Worm (Caenorhabditis elegans) whole organism, L2 larva: Measurements from ENCODE around the gene rsks-1.

Experiments used
- C34F6.9 ChIP-seq: fragments of 150-350 bp; optimal IDR thresholded peaks from 2 replicates; lab custom pipeline; 2014; ENCODE audit warnings: missing biosample characterization, missing genetic modification characterization
- F13H6.1 ChIP-seq: sonication (generic microtip); optimal IDR thresholded peaks from 2 replicates; lab custom pipeline; 2016; ENCODE audit warnings: missing genetic modification characterization, missing compliant biosample characterization
- R02D3.7 ChIP-seq: fragments of 150-350 bp; optimal IDR thresholded peaks from 2 replicates; lab custom pipeline; 2014; ENCODE audit warnings: missing biosample characterization, missing genetic modification characterization
- ZK546.5 ChIP-seq: sonication (generic microtip); optimal IDR thresholded peaks from 2 replicates; lab custom pipeline; 2017; ENCODE audit warnings: missing biosample characterization, missing genetic modification characterization
- alr-1 ChIP-seq: fragments of 150-350 bp; optimal IDR thresholded peaks from 2 replicates; lab custom pipeline; 2014; ENCODE audit warnings: missing biosample characterization, missing genetic modification characterization
- aly-2 ChIP-seq: fragments of 150-350 bp; optimal IDR thresholded peaks from 2 replicates; lab custom pipeline; 2014; ENCODE audit warnings: missing biosample characterization, missing genetic modification characterization
- ama-1 ChIP-seq: fragments of 150-350 bp; optimal IDR thresholded peaks from 2 replicates; lab custom pipeline; 2018; ENCODE audit warnings: inconsistent platforms
- blmp-1 ChIP-seq: sonication (generic microtip); optimal IDR thresholded peaks from 2 replicates; lab custom pipeline; 2017; ENCODE audit warnings: missing genetic modification characterization, mild to moderate bottlenecking, missing compliant biosample characterization, antibody characterized with exemption, moderate library complexity; ENCODE audit not compliant: insufficient read depth
- ceh-16 ChIP-seq: fragments of 150-350 bp; optimal IDR thresholded peaks from 2 replicates; lab custom pipeline; 2014; ENCODE audit warnings: missing biosample characterization, missing genetic modification characterization
- ceh-82 ChIP-seq: fragments of 150-350 bp; optimal IDR thresholded peaks from 2 replicates; lab custom pipeline; 2014; ENCODE audit warnings: missing biosample characterization, missing genetic modification characterization
- crh-2 ChIP-seq: sonication (generic microtip); optimal IDR thresholded peaks from 2 replicates; lab custom pipeline; 2017; ENCODE audit warnings: missing biosample characterization, missing genetic modification characterization
- dmd-4 ChIP-seq: sonication (generic microtip); optimal IDR thresholded peaks from 2 replicates; lab custom pipeline; 2017; ENCODE audit warnings: missing biosample characterization, missing genetic modification characterization
- egl-27 ChIP-seq: sonication (generic microtip); optimal IDR thresholded peaks from 3 replicates; lab custom pipeline; 2017; ENCODE audit warnings: missing biosample characterization, missing genetic modification reagents, missing genetic modification characterization
- elt-1 ChIP-seq: fragments of 150-350 bp; optimal IDR thresholded peaks from 2 replicates; lab custom pipeline; 2014; ENCODE audit warnings: missing biosample characterization, missing genetic modification characterization
- elt-3 ChIP-seq: sonication (generic microtip); optimal IDR thresholded peaks from 2 replicates; lab custom pipeline; 2017; ENCODE audit warnings: missing biosample characterization, missing genetic modification characterization
- fos-1 ChIP-seq: fragments of 150-350 bp; optimal IDR thresholded peaks from 2 replicates; lab custom pipeline; 2014; ENCODE audit warnings: missing biosample characterization, missing genetic modification characterization
- gmeb-1 ChIP-seq: fragments of 150-350 bp; optimal IDR thresholded peaks from 2 replicates; lab custom pipeline; 2014; ENCODE audit warnings: missing biosample characterization, missing genetic modification characterization
- lin-11 ChIP-seq: fragments of 150-350 bp; sonication (generic microtip); optimal IDR thresholded peaks from 2 replicates; lab custom pipeline; 2014; ENCODE audit warnings: missing biosample characterization, missing genetic modification characterization, inconsistent platforms, mixed read lengths
- lin-13 ChIP-seq: fragments of 150-350 bp; optimal IDR thresholded peaks from 2 replicates; lab custom pipeline; 2014; ENCODE audit warnings: missing biosample characterization, missing genetic modification reagents, missing genetic modification characterization
- lsy-2 ChIP-seq, 2 experiments: fragments of 150-350 bp in 1 of 2; sonication (generic microtip) in 1 of 2; optimal IDR thresholded peaks; 2 replicates each; lab custom pipeline; 2014 to 2017; ENCODE audit warnings: missing biosample characterization in 2 of 2, missing genetic modification characterization in 2 of 2
- mab-5 ChIP-seq: fragments of 150-350 bp; optimal IDR thresholded peaks from 2 replicates; lab custom pipeline; 2014; ENCODE audit warnings: missing biosample characterization, missing genetic modification characterization
- mbf-1 ChIP-seq: sonication (generic microtip); optimal IDR thresholded peaks from 2 replicates; lab custom pipeline; 2017; ENCODE audit warnings: missing biosample characterization, missing genetic modification characterization
- mdl-1 ChIP-seq, 2 experiments: fragments of 150-350 bp in 1 of 2; sonication (generic microtip) in 1 of 2; optimal IDR thresholded peaks; 2 replicates each; lab custom pipeline; 2017; ENCODE audit warnings: missing biosample characterization in 2 of 2, missing genetic modification characterization in 2 of 2
- nhr-10 ChIP-seq: sonication (generic microtip); optimal IDR thresholded peaks from 2 replicates; lab custom pipeline; 2017; ENCODE audit warnings: missing biosample characterization, missing genetic modification characterization
- nhr-11 ChIP-seq: fragments of 150-350 bp; optimal IDR thresholded peaks from 2 replicates; lab custom pipeline; 2014; ENCODE audit warnings: missing biosample characterization, missing genetic modification characterization
- nhr-12 ChIP-seq: fragments of 150-350 bp; optimal IDR thresholded peaks from 2 replicates; lab custom pipeline; 2014; ENCODE audit warnings: missing biosample characterization, missing genetic modification characterization
- nhr-129 ChIP-seq: fragments of 150-350 bp; optimal IDR thresholded peaks from 2 replicates; lab custom pipeline; 2014; ENCODE audit warnings: missing biosample characterization, missing genetic modification characterization
- nhr-21 ChIP-seq: fragments of 150-350 bp; optimal IDR thresholded peaks from 2 replicates; lab custom pipeline; 2014; ENCODE audit warnings: missing biosample characterization, missing genetic modification characterization
- nhr-23 ChIP-seq: fragments of 150-350 bp; optimal IDR thresholded peaks from 2 replicates; lab custom pipeline; 2014; ENCODE audit warnings: missing biosample characterization, missing genetic modification reagents, missing genetic modification characterization
- nhr-237 ChIP-seq: fragments of 150-350 bp; optimal IDR thresholded peaks from 2 replicates; lab custom pipeline; 2014; ENCODE audit warnings: missing biosample characterization, missing genetic modification characterization
- nhr-25 ChIP-seq: fragments of 150-350 bp; sonication (generic microtip); optimal IDR thresholded peaks from 3 replicates; lab custom pipeline; 2014; ENCODE audit warnings: missing biosample characterization, missing genetic modification characterization
- nhr-6 ChIP-seq: fragments of 150-350 bp; optimal IDR thresholded peaks from 2 replicates; lab custom pipeline; 2014; ENCODE audit warnings: missing biosample characterization, missing genetic modification characterization
- nhr-77 ChIP-seq: fragments of 150-350 bp; optimal IDR thresholded peaks from 2 replicates; lab custom pipeline; 2014; ENCODE audit warnings: missing biosample characterization, missing genetic modification characterization
- peb-1 ChIP-seq: fragments of 150-350 bp; optimal IDR thresholded peaks from 2 replicates; lab custom pipeline; 2014; ENCODE audit warnings: missing biosample characterization, missing genetic modification characterization
- sem-4 ChIP-seq: fragments of 150-350 bp; optimal IDR thresholded peaks from 2 replicates; lab custom pipeline; 2014; ENCODE audit warnings: missing biosample characterization, missing genetic modification reagents, missing genetic modification characterization
- skn-1 ChIP-seq: sonication (generic microtip); optimal IDR thresholded peaks from 2 replicates; lab custom pipeline; 2017; ENCODE audit warnings: missing biosample characterization, missing genetic modification characterization
- sma-3 ChIP-seq: sonication (generic microtip); optimal IDR thresholded peaks from 2 replicates; lab custom pipeline; 2016; ENCODE audit warnings: missing genetic modification reagents, missing genetic modification characterization, missing compliant biosample characterization
- sma-9 ChIP-seq, 2 experiments: fragments of 150-350 bp in 1 of 2; sonication (generic microtip) in 1 of 2; optimal IDR thresholded peaks; 2 replicates each; lab custom pipeline; 2014 to 2016; ENCODE audit warnings: missing genetic modification characterization in 2 of 2, mild to moderate bottlenecking in 1 of 2, missing biosample characterization in 1 of 2, missing compliant biosample characterization in 1 of 2, missing genetic modification reagents in 1 of 2, moderate library complexity in 1 of 2
- snpc-4 ChIP-seq: fragments of 150-350 bp; optimal IDR thresholded peaks from 2 replicates; lab custom pipeline; 2014; ENCODE audit warnings: missing biosample characterization, missing genetic modification characterization
- unc-39 ChIP-seq: fragments of 150-350 bp; optimal IDR thresholded peaks from 2 replicates; lab custom pipeline; 2014; ENCODE audit warnings: missing biosample characterization, missing genetic modification characterization
- unc-55 ChIP-seq: fragments of 150-350 bp; sonication (generic microtip); optimal IDR thresholded peaks from 3 replicates; lab custom pipeline; 2014; ENCODE audit warnings: missing biosample characterization, missing genetic modification reagents, missing genetic modification characterization
- unc-62 ChIP-seq: fragments of 150-350 bp; optimal IDR thresholded peaks from 2 replicates; lab custom pipeline; 2014; ENCODE audit warnings: missing biosample characterization, missing genetic modification reagents, missing genetic modification characterization
- zag-1 ChIP-seq: fragments of 150-350 bp; optimal IDR thresholded peaks from 2 replicates; lab custom pipeline; 2014; ENCODE audit warnings: missing biosample characterization, missing genetic modification characterization
- ztf-1 ChIP-seq: fragments of 200-800 bp; sonication (Bioruptor generic); conservative IDR thresholded peaks from 2 replicates; pipeline ENCODE4 v1.3.6; 2022; ENCODE audit warnings: missing genetic modification characterization, missing compliant biosample characterization
- ztf-11 ChIP-seq: sonication (generic microtip); optimal IDR thresholded peaks from 2 replicates; lab custom pipeline; 2017; ENCODE audit warnings: missing biosample characterization, missing genetic modification characterization

Gene rsks-1

DNA sequence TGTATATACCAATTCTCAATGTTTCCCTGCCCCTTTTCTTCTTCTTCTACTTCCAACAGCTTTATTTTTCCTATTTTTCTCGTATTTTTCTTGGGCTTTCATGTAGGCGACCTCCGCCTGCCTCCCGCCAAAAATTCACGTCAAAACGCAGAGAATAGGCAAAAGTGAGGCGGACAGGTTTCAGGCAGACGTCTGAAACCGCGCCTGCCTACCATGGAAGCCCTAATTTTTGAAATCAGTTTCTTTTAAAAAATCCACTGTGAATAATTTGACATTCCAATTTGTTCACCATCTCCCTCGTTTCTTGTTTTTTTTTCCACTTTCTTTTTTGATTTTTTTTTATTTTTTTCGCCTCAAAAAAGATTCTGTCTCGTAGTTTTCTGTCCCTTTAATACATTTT, 6.1 kb upstream of the rsks-1 start:
- TF ChIP-seq ceh-16 (tag; lab: Kevin White, UChicago) (no peak), ztf-1 (GFP tag; lab: Robert Waterston, UW) (no peak), ZK546.5 (tag; lab: Kevin White, UChicago) (no peak), dmd-4 (tag; lab: Kevin White, UChicago) (no peak), sem-4 (tag; lab: Kevin White, UChicago) (no peak), lsy-2 (tag; optimal IDR thresholded peaks at IDR 0.05; lab: Kevin White, UChicago) (no peak), nhr-12 (no peak)

DNA sequence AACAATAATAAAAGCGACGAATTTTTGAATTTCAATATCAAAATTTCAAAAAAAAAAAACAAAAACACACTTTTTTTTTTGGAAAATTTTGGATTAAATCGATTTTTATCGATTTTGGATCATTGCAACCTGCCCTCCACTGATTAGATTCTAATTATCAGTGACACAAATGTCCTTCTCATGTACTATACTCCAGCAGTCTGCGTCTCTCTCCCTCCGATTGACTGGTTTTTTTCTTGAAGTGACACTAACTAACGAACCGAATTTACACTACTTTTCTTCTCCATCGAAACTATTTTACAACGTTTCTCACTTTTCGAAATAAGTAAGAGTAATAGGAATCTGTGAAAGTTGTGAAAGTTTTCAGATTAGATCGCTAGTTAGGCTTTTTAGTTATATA, 4.1 kb upstream of the rsks-1 start:
- TF ChIP-seq C34F6.9 (tag; lab: Kevin White, UChicago) (no peak), dmd-4 (tag; lab: Kevin White, UChicago) (no peak), nhr-12 (no peak), ama-1 (lab: Kevin White, UChicago) (no peak), snpc-4 (tag; lab: Kevin White, UChicago) (no peak), aly-2 (no peak), unc-39 (tag; lab: Kevin White, UChicago) (no peak), unc-62 (GFP tag; lab: Kevin White, UChicago) (no peak), ztf-11 (no peak), egl-27 (tag; lab: Kevin White, UChicago) (no peak), nhr-21 (tag; lab: Kevin White, UChicago) (no peak), peb-1 (tag; lab: Kevin White, UChicago) (no peak), nhr-23 (tag; lab: Kevin White, UChicago) (no peak), crh-2 (tag; lab: Kevin White, UChicago) (peak; percentile 14), sem-4 (tag; lab: Kevin White, UChicago) (no peak), nhr-10 (tag; lab: Kevin White, UChicago) (no peak), mab-5 (tag; lab: Kevin White, UChicago) (no peak), alr-1 (tag; lab: Kevin White, UChicago) (no peak), mdl-1 (tag; optimal IDR thresholded peaks at IDR 0.05; lab: Kevin White, UChicago) (no peak), elt-1 (tag; lab: Kevin White, UChicago) (no peak), ztf-1 (GFP tag; lab: Robert Waterston, UW) (no peak), zag-1 (no peak), unc-55 (no peak), nhr-77 (tag; lab: Kevin White, UChicago) (no peak), blmp-1 (tag; lab: Kevin White, UChicago) (peak; percentile 55), nhr-237 (tag; lab: Kevin White, UChicago) (no peak), gmeb-1 (no peak), nhr-129 (no peak), ceh-16 (tag; lab: Kevin White, UChicago) (no peak), nhr-6 (tag; lab: Kevin White, UChicago) (no peak), skn-1 (tag; lab: Kevin White, UChicago) (no peak), nhr-25 (peak; percentile 55), lin-11 (no peak), R02D3.7 (tag; lab: Kevin White, UChicago) (no peak), nhr-11 (tag; lab: Kevin White, UChicago) (no peak), ZK546.5 (tag; lab: Kevin White, UChicago) (no peak), sma-3 (GFP tag; lab: Kevin White, UChicago) (no peak), mbf-1 (tag; lab: Kevin White, UChicago) (no peak), fos-1 (peak; percentile 81), lin-13 (no peak), ceh-82 (tag; lab: Kevin White, UChicago) (no peak), sma-9 (GFP tag; optimal IDR thresholded peaks at IDR 0.05; lab: Kevin White, UChicago) (peak; percentile 32), sma-9 (tag; optimal IDR thresholded peaks at IDR 0.05; lab: Kevin White, UChicago) (no peak), F13H6.1 (tag; lab: Kevin White, UChicago) (no peak), elt-3 (tag; lab: Kevin White, UChicago) (no peak)
- TF ChIP-seq, all 48 proteins: peak for 5
